In genomic region chrX:4197463-4197862, dm6 we compare ENCODE assay signal across 2 fruit fly cellular contexts.
TF ChIP-seq lines count a peak whose summit lies in the region.

No protein-coding gene starts in this region.

TF ChIP-seq in whole organism, embryonic, 481 proteins besides CTCF, POLR2A, EP300 and RAD21 (continued from another document and continues in another):
- TF ChIP-seq lola (GFP tag; optimal IDR thresholded peaks at IDR 0.05; lab: Kevin White, UChicago) (peak in 1 of 3 experiments; percentile 15), CG10321 (GFP tag; IDR thresholded peaks at IDR 0.05; lab: Robert Waterston, UW) (no peak), CG2199 (GFP tag; IDR thresholded peaks at IDR 0.05; lab: Robert Waterston, UW) (no peak), disco-r (GFP tag; optimal IDR thresholded peaks at IDR 0.05; lab: Kevin White, UChicago) (no peak), Ssrp (tag; optimal IDR thresholded peaks at IDR 0.05; lab: Kevin White, UChicago) (peak; percentile 5), CG12299 (tag; optimal IDR thresholded peaks at IDR 0.05; lab: Kevin White, UChicago) (no peak), tin (GFP tag; optimal IDR thresholded peaks at IDR 0.05; lab: Kevin White, UChicago) (peak; percentile 36), phol (tag; optimal IDR thresholded peaks at IDR 0.05; lab: Kevin White, UChicago) (peak; percentile 14), Gsc (GFP tag; IDR thresholded peaks at IDR 0.05; lab: Robert Waterston, UW) (no peak), Poxn (GFP tag; IDR thresholded peaks at IDR 0.05; lab: Robert Waterston, UW) (no peak), CG13894 (tag; optimal IDR thresholded peaks at IDR 0.05; lab: Kevin White, UChicago) (no peak), Jarid2 (GFP tag; optimal IDR thresholded peaks at IDR 0.05; lab: Kevin White, UChicago) (no peak), fd102C (GFP tag; optimal IDR thresholded peaks at IDR 0.05; lab: Kevin White, UChicago) (no peak), CG8359 (GFP tag; optimal IDR thresholded peaks at IDR 0.05; lab: Kevin White, UChicago; ENCODE audit: borderline replicate concordance) (no peak), kni (GFP tag; optimal IDR thresholded peaks at IDR 0.05; lab: Kevin White, UChicago) (no peak), emc (GFP tag; optimal IDR thresholded peaks at IDR 0.05; lab: Kevin White, UChicago) (no peak), sens-2 (GFP tag; IDR thresholded peaks at IDR 0.05; lab: Robert Waterston, UW) (no peak), nom (GFP tag; optimal IDR thresholded peaks at IDR 0.05; lab: Kevin White, UChicago) (peak; percentile 43), CG30020 (tag; optimal IDR thresholded peaks at IDR 0.05; lab: Kevin White, UChicago) (no peak), CG31441 (GFP tag; IDR thresholded peaks at IDR 0.05; lab: Robert Waterston, UW) (0 out of 2 replicates have a peak, but pooled peaks have one; percentile 9), Hmr (GFP tag; optimal IDR thresholded peaks at IDR 0.05; lab: Kevin White, UChicago) (no peak), Drgx (GFP tag; IDR thresholded peaks at IDR 0.05; lab: Robert Waterston, UW) (peak; percentile 77), Blimp-1 (GFP tag; optimal IDR thresholded peaks at IDR 0.05; lab: Kevin White, UChicago) (peak; percentile 47), Fer2 (tag; optimal IDR thresholded peaks at IDR 0.05; lab: Kevin White, UChicago) (no peak), lmd (GFP tag; IDR thresholded peaks at IDR 0.05; lab: Robert Waterston, UW) (peak; percentile 31; the same call in 1 of the 2 replicates), dmrt99B (tag; optimal IDR thresholded peaks at IDR 0.05; lab: Kevin White, UChicago) (peak; percentile 12), CG33557 (GFP tag; optimal IDR thresholded peaks at IDR 0.05; lab: Kevin White, UChicago) (no peak), fu2 (GFP tag; optimal IDR thresholded peaks at IDR 0.05; lab: Kevin White, UChicago) (no peak), Med (GFP tag; lab: Kevin White, UChicago) (peak; percentile 22), Dll (GFP tag; IDR thresholded peaks at IDR 0.05; lab: Robert Waterston, UW; ENCODE audit: partially characterized antibody) (no peak), dm (GFP tag; optimal IDR thresholded peaks at IDR 0.05; lab: Kevin White, UChicago) (no peak), usp (GFP tag; optimal IDR thresholded peaks at IDR 0.05; lab: Kevin White, UChicago) (no peak), nerfin-2 (GFP tag; IDR thresholded peaks at IDR 0.05; lab: Robert Waterston, UW; ENCODE audit: partially characterized antibody) (no peak), CG42726 (GFP tag; IDR thresholded peaks at IDR 0.05; lab: Robert Waterston, UW; ENCODE audit: partially characterized antibody) (no peak), CG4424 (GFP tag; optimal IDR thresholded peaks at IDR 0.05; lab: Kevin White, UChicago) (no peak), gt (GFP tag; IDR thresholded peaks at IDR 0.05; lab: Robert Waterston, UW) (no peak), CG4360 (GFP tag; IDR thresholded peaks at IDR 0.05; lab: Robert Waterston, UW) (0 out of 2 replicates have a peak, but pooled peaks have one; percentile 42), Hr39 (optimal IDR thresholded peaks at IDR 0.05; lab: Kevin White, UChicago) (no peak), CG15269 (tag; optimal IDR thresholded peaks at IDR 0.05; lab: Kevin White, UChicago) (no peak), her (GFP tag; optimal IDR thresholded peaks at IDR 0.05; lab: Kevin White, UChicago) (no peak), ara (GFP tag; IDR thresholded peaks at IDR 0.05; lab: Robert Waterston, UW) (peak; percentile 44; the same call in 1 of the 2 replicates), slbo (GFP tag; IDR thresholded peaks at IDR 0.05; lab: Robert Waterston, UW) (peak; percentile 41), D (optimal IDR thresholded peaks at IDR 0.05; lab: Kevin White, UChicago) (no peak), D (GFP tag; optimal IDR thresholded peaks at IDR 0.05; lab: Kevin White, UChicago) (no peak), br (optimal IDR thresholded peaks at IDR 0.05; lab: Kevin White, UChicago) (no peak), ssp (GFP tag; IDR thresholded peaks at IDR 0.05; lab: Robert Waterston, UW) (0 out of 2 replicates have a peak, but pooled peaks have one; percentile 16), CG4617 (GFP tag; optimal IDR thresholded peaks at IDR 0.05; lab: Kevin White, UChicago; ENCODE audit: borderline replicate concordance) (no peak), Sox102F (GFP tag; optimal IDR thresholded peaks at IDR 0.05; lab: Kevin White, UChicago) (peak; percentile 52), cas (GFP tag; IDR thresholded peaks at IDR 0.05; lab: Robert Waterston, UW) (no peak), Neu2 (GFP tag; optimal IDR thresholded peaks at IDR 0.05; lab: Kevin White, UChicago; ENCODE audit: borderline replicate concordance) (no peak), Pdp1 (GFP tag; optimal IDR thresholded peaks at IDR 0.05; lab: Kevin White, UChicago) (no peak), CG31224 (GFP tag; IDR thresholded peaks at IDR 0.05; lab: Robert Waterston, UW) (no peak), vvl (GFP tag; IDR thresholded peaks at IDR 0.05; lab: Robert Waterston, UW) (0 out of 2 replicates have a peak, but pooled peaks have one; percentile 24), CG11398 (GFP tag; optimal IDR thresholded peaks at IDR 0.05; lab: Kevin White, UChicago) (no peak), kay (GFP tag; optimal IDR thresholded peaks at IDR 0.05; lab: Kevin White, UChicago) (no peak), ham (GFP tag; IDR thresholded peaks at IDR 0.05; lab: Robert Waterston, UW) (no peak), Max (GFP tag; optimal IDR thresholded peaks at IDR 0.05; lab: Kevin White, UChicago) (no peak), Oaz (GFP tag; IDR thresholded peaks at IDR 0.05; lab: Robert Waterston, UW) (no peak), cwo (GFP tag; optimal IDR thresholded peaks at IDR 0.05; lab: Kevin White, UChicago) (no peak), Xbp1 (GFP tag; optimal IDR thresholded peaks at IDR 0.05; lab: Kevin White, UChicago) (peak; percentile 36), CG3726 (GFP tag; IDR thresholded peaks at IDR 0.05; lab: Robert Waterston, UW) (no peak), esg (GFP tag; conservative IDR thresholded peaks at IDR 0.05; lab: Robert Waterston, UW) (no peak), CG12236 (GFP tag; optimal IDR thresholded peaks at IDR 0.05; lab: Kevin White, UChicago) (no peak), CG30403 (GFP tag; optimal IDR thresholded peaks at IDR 0.05; lab: Kevin White, UChicago) (peak; percentile 22), Six4 (GFP tag; optimal IDR thresholded peaks at IDR 0.05; lab: Kevin White, UChicago) (no peak), az2 (GFP tag; optimal IDR thresholded peaks at IDR 0.05; lab: Kevin White, UChicago) (peak; percentile 16), CG17328 (GFP tag; IDR thresholded peaks at IDR 0.05; lab: Robert Waterston, UW) (0 out of 2 replicates have a peak, but pooled peaks have one; percentile 42)

TF ChIP-seq in whole organism, prepupa, 60 proteins besides CTCF, POLR2A, EP300 and RAD21 (continued from another document):
- TF ChIP-seq eg (GFP tag; IDR thresholded peaks at IDR 0.05; lab: Robert Waterston, UW) = peak; percentile 81
- peak; percentile 72 for TF ChIP-seq CG10631 (GFP tag; optimal IDR thresholded peaks at IDR 0.05; lab: Kevin White, UChicago)
- TF ChIP-seq Hr38 (GFP tag; optimal IDR thresholded peaks at IDR 0.05; lab: Kevin White, UChicago) = no peak
- peak; percentile 45; the same call in 1 of the 2 replicates for TF ChIP-seq CG11294 (GFP tag; IDR thresholded peaks at IDR 0.05; lab: Robert Waterston, UW)
- TF ChIP-seq lz (GFP tag; optimal IDR thresholded peaks at IDR 0.05; lab: Kevin White, UChicago) = peak; percentile 61
- TF ChIP-seq Sox102F (GFP tag; optimal IDR thresholded peaks at IDR 0.05; lab: Kevin White, UChicago) = peak; percentile 43
- peak; percentile 67 for TF ChIP-seq net (GFP tag; optimal IDR thresholded peaks at IDR 0.05; lab: Kevin White, UChicago)
- peak; percentile 72 for TF ChIP-seq CG32006 (GFP tag; optimal IDR thresholded peaks at IDR 0.05; lab: Kevin White, UChicago)
- no peak for TF ChIP-seq Blimp-1 (GFP tag; optimal IDR thresholded peaks at IDR 0.05; lab: Kevin White, UChicago)
- peak; percentile 60 for TF ChIP-seq spab (GFP tag; optimal IDR thresholded peaks at IDR 0.05; lab: Kevin White, UChicago)
- peak; percentile 74 for TF ChIP-seq CG8119 (GFP tag; IDR thresholded peaks at IDR 0.05; lab: Robert Waterston, UW)
- peak; percentile 70 for TF ChIP-seq fd59A (GFP tag; optimal IDR thresholded peaks at IDR 0.05; lab: Kevin White, UChicago)
- TF ChIP-seq CG31627 (GFP tag; optimal IDR thresholded peaks at IDR 0.05; lab: Kevin White, UChicago) = peak; percentile 50
- peak; percentile 50 for TF ChIP-seq Lpt (GFP tag; optimal IDR thresholded peaks at IDR 0.05; lab: Kevin White, UChicago)
- peak; percentile 70 for TF ChIP-seq Ets96B (tag; optimal IDR thresholded peaks at IDR 0.05; lab: Kevin White, UChicago)
- TF ChIP-seq CG4318 (GFP tag; optimal IDR thresholded peaks at IDR 0.05; lab: Kevin White, UChicago) = peak; percentile 56
- peak; percentile 73 for TF ChIP-seq CG3032 (tag; optimal IDR thresholded peaks at IDR 0.05; lab: Kevin White, UChicago)
- TF ChIP-seq Sox14 (GFP tag; optimal IDR thresholded peaks at IDR 0.05; lab: Kevin White, UChicago) = peak; percentile 66
- TF ChIP-seq dsx (GFP tag; optimal IDR thresholded peaks at IDR 0.05; lab: Kevin White, UChicago; ENCODE audit: poor library complexity, severe bottlenecking) = peak; percentile 44
- TF ChIP-seq salr (GFP tag; optimal IDR thresholded peaks at IDR 0.05; lab: Kevin White, UChicago) = peak in 1 of 2 experiments; percentile 57
- TF ChIP-seq dac (GFP tag; optimal IDR thresholded peaks at IDR 0.05; lab: Kevin White, UChicago) = peak; percentile 8
- peak; percentile 44 for TF ChIP-seq CG9139 (GFP tag; optimal IDR thresholded peaks at IDR 0.05; lab: Kevin White, UChicago)
- TF ChIP-seq svp (GFP tag; lab: Kevin White, UChicago) = peak; percentile 78
- peak; percentile 30 for TF ChIP-seq vri (GFP tag; optimal IDR thresholded peaks at IDR 0.05; lab: Kevin White, UChicago)
- peak; percentile 66 for TF ChIP-seq Eip75B (GFP tag; optimal IDR thresholded peaks at IDR 0.05; lab: Kevin White, UChicago)
- peak; percentile 71 for TF ChIP-seq CG6808 (GFP tag; optimal IDR thresholded peaks at IDR 0.05; lab: Kevin White, UChicago)
- TF ChIP-seq esn (GFP tag; optimal IDR thresholded peaks at IDR 0.05; lab: Kevin White, UChicago) = peak; percentile 66
- TF ChIP-seq CG16779 (tag; optimal IDR thresholded peaks at IDR 0.05; lab: Kevin White, UChicago) = peak; percentile 28
- TF ChIP-seq Hr4 (GFP tag; optimal IDR thresholded peaks at IDR 0.05; lab: Kevin White, UChicago) = peak; percentile 71
- no peak for TF ChIP-seq CG6854 (GFP tag; optimal IDR thresholded peaks at IDR 0.05; lab: Kevin White, UChicago)
- peak; percentile 67 for TF ChIP-seq Met (GFP tag; optimal IDR thresholded peaks at IDR 0.05; lab: Kevin White, UChicago)
- TF ChIP-seq cyc (GFP tag; optimal IDR thresholded peaks at IDR 0.05; lab: Kevin White, UChicago) = peak; percentile 60
- TF ChIP-seq CG8319 (GFP tag; optimal IDR thresholded peaks at IDR 0.05; lab: Kevin White, UChicago) = peak; percentile 52
- TF ChIP-seq fd85E (GFP tag; optimal IDR thresholded peaks at IDR 0.05; lab: Kevin White, UChicago) = no peak
- peak; percentile 34 for TF ChIP-seq Sox15 (GFP tag; optimal IDR thresholded peaks at IDR 0.05; lab: Kevin White, UChicago)
- peak; percentile 47 for TF ChIP-seq CG11902 (GFP tag; optimal IDR thresholded peaks at IDR 0.05; lab: Kevin White, UChicago)
- no peak for TF ChIP-seq Eip93F (GFP tag; optimal IDR thresholded peaks at IDR 0.05; lab: Kevin White, UChicago)
